Fruit fly (Drosophila melanogaster) whole organism, embryonic: Measurements from ENCODE around the gene Ilp6.

ENCODE experiments used
- CG10979 ChIP-seq: fragments of 200-800 bp; sonication (Bioruptor generic); optimal IDR thresholded peaks from 2 replicates; lab custom pipeline; 2018; ENCODE audit warnings: missing biosample characterization, mild to moderate bottlenecking, missing genetic modification characterization, moderate library complexity
- CG13287 ChIP-seq: fragments of 200-800 bp; sonication (Bioruptor generic); IDR thresholded peaks from 2 replicates; pipeline ENCODE4 v1.3.6; 2022; ENCODE audit warnings: missing biosample characterization, missing genetic modification characterization; ENCODE audit not compliant: partially characterized antibody
- CG13775 ChIP-seq: fragments of 200-800 bp; sonication (Bioruptor generic); optimal IDR thresholded peaks from 3 replicates; lab custom pipeline; 2017; ENCODE audit warnings: missing biosample characterization, mild to moderate bottlenecking, missing genetic modification characterization
- CG17385 ChIP-seq: fragments of 200-800 bp; sonication (Bioruptor generic); optimal IDR thresholded peaks from 3 replicates; lab custom pipeline; 2018; ENCODE audit warnings: missing biosample characterization, mild to moderate bottlenecking, missing genetic modification characterization
- CG17802 ChIP-seq: fragments of 200-800 bp; sonication (Bioruptor generic); optimal IDR thresholded peaks from 2 replicates; lab custom pipeline; 2018; ENCODE audit warnings: missing biosample characterization, mild to moderate bottlenecking, missing genetic modification characterization, moderate library complexity
- CG18011 ChIP-seq: fragments of 200-800 bp; sonication (Bioruptor generic); optimal IDR thresholded peaks from 2 replicates; lab custom pipeline; 2017; ENCODE audit warnings: missing biosample characterization, missing genetic modification characterization, mild to moderate bottlenecking, moderate library complexity, missing genotype
- CG2129 ChIP-seq: fragments of 200-800 bp; sonication (Bioruptor generic); IDR thresholded peaks from 2 replicates; pipeline ENCODE4 v1.3.6; 2022; ENCODE audit warnings: missing biosample characterization, missing genetic modification characterization; ENCODE audit not compliant: partially characterized antibody
- CG30403 ChIP-seq: fragments of 200-800 bp; sonication (Bioruptor generic); optimal IDR thresholded peaks from 3 replicates; lab custom pipeline; 2016; ENCODE audit warnings: missing biosample characterization, missing genetic modification characterization
- CG31224 ChIP-seq: fragments of 200-800 bp; sonication (Bioruptor generic); IDR thresholded peaks from 2 replicates; pipeline ENCODE4 v1.3.6; 2022; ENCODE audit warnings: missing biosample characterization, missing genetic modification characterization
- CG3163 ChIP-seq: fragments of 200-800 bp; sonication (Bioruptor generic); optimal IDR thresholded peaks from 3 replicates; lab custom pipeline; 2016; ENCODE audit warnings: missing biosample characterization, missing genetic modification characterization
- CG3407 ChIP-seq: fragments of 200-800 bp; sonication (Bioruptor generic); optimal IDR thresholded peaks from 2 replicates; lab custom pipeline; 2018; ENCODE audit warnings: missing biosample characterization, mild to moderate bottlenecking, missing genetic modification characterization
- CG34422 ChIP-seq: fragments of 200-800 bp; sonication (Bioruptor generic); IDR thresholded peaks from 3 replicates; pipeline ENCODE4 v1.3.6; 2022; ENCODE audit warnings: missing biosample characterization, missing genetic modification characterization
- CG3838 ChIP-seq: fragments of 200-800 bp; sonication (Bioruptor generic); optimal IDR thresholded peaks from 3 replicates; lab custom pipeline; 2016; ENCODE audit warnings: missing biosample characterization, missing genetic modification characterization
- CG4404 ChIP-seq: fragments of 200-800 bp; sonication (Bioruptor generic); IDR thresholded peaks from 2 replicates; pipeline ENCODE4 v1.3.6; 2022; ENCODE audit warnings: missing biosample characterization, missing genetic modification characterization
- CG5245 ChIP-seq: fragments of 200-800 bp; sonication (Bioruptor generic); optimal IDR thresholded peaks from 3 replicates; lab custom pipeline; 2016; ENCODE audit warnings: missing biosample characterization, missing genetic modification characterization
- CG7839 ChIP-seq: fragments of 200-800 bp; sonication (Bioruptor generic); optimal IDR thresholded peaks from 3 replicates; lab custom pipeline; 2018; ENCODE audit warnings: missing biosample characterization, mild to moderate bottlenecking, missing genetic modification characterization, moderate library complexity
- CG7928 ChIP-seq: fragments of 200-800 bp; sonication (Bioruptor generic); optimal IDR thresholded peaks from 2 replicates; lab custom pipeline; 2017; ENCODE audit warnings: missing biosample characterization, mild to moderate bottlenecking, missing genetic modification characterization
- CG9932 ChIP-seq: fragments of 200-800 bp; sonication (Bioruptor generic); IDR thresholded peaks from 2 replicates; pipeline ENCODE4 v1.3.6; 2022; ENCODE audit warnings: missing biosample characterization, missing genetic modification characterization
- D19A ChIP-seq: fragments of 200-800 bp; optimal IDR thresholded peaks from 3 replicates; lab custom pipeline; 2019; ENCODE audit warnings: missing biosample characterization, mild to moderate bottlenecking, missing genetic modification characterization, moderate library complexity
- Eip74EF ChIP-seq, 2 experiments: fragments of 200-800 bp in 1 of 2; fragments of >200 bp in 1 of 2; sonication (Bioruptor generic) in 1 of 2; optimal IDR thresholded peaks; 2 replicates each; lab custom pipeline; 2017 to 2019; ENCODE audit warnings: missing biosample characterization in 2 of 2, missing genetic modification characterization in 2 of 2, mild to moderate bottlenecking in 1 of 2, moderate library complexity in 1 of 2
- Hand ChIP-seq: fragments of 200-800 bp; sonication (Bioruptor generic); optimal IDR thresholded peaks from 2 replicates; lab custom pipeline; 2017; ENCODE audit warnings: mild to moderate bottlenecking, missing biosample characterization, missing genetic modification reagents, missing genetic modification characterization
- Kr ChIP-seq: fragments of 200-800 bp; sonication (Bioruptor generic); optimal IDR thresholded peaks from 2 replicates; lab custom pipeline; 2017; ENCODE audit warnings: missing biosample characterization, mild to moderate bottlenecking, missing genetic modification characterization
- Lpt ChIP-seq: fragments of >200 bp; optimal IDR thresholded peaks from 2 replicates; lab custom pipeline; 2018; ENCODE audit warnings: missing biosample characterization, missing genetic modification characterization
- NC2β ChIP-seq: fragments of 200-800 bp; sonication (Bioruptor generic); optimal IDR thresholded peaks from 2 replicates; lab custom pipeline; 2016; ENCODE audit warnings: missing biosample characterization, missing genetic modification characterization
- Oaz ChIP-seq: fragments of 200-800 bp; sonication (Bioruptor generic); IDR thresholded peaks from 2 replicates; pipeline ENCODE4 v1.3.6; 2022; ENCODE audit warnings: missing biosample characterization, missing genetic modification characterization
- Rx ChIP-seq: fragments of 200-800 bp; sonication (Bioruptor generic); IDR thresholded peaks from 2 replicates; pipeline ENCODE4 v1.3.6; 2022; ENCODE audit warnings: missing biosample characterization, missing genetic modification characterization
- Trl ChIP-seq, 3 experiments: fragments of >200 bp in 2 of 3; fragments of 200-800 bp in 1 of 3; sonication (Bioruptor generic) in 1 of 3; optimal IDR thresholded peaks; 2 replicates in 1 of 3; 3 replicates in 2 of 3; lab custom pipeline; 2016 to 2017; ENCODE audit warnings: missing biosample characterization in 1 of 3, missing genetic modification characterization in 1 of 3
- bab2 ChIP-seq: fragments of 200-800 bp; sonication (Bioruptor generic); optimal IDR thresholded peaks from 2 replicates; lab custom pipeline; 2016; ENCODE audit warnings: missing biosample characterization, missing genetic modification characterization
- dan ChIP-seq: fragments of 200-800 bp; sonication (Bioruptor generic); IDR thresholded peaks from 2 replicates; pipeline ENCODE4 v1.3.6; 2022; ENCODE audit warnings: missing biosample characterization, missing genetic modification characterization
- en ChIP-seq: fragments of 200-800 bp; sonication (Bioruptor generic); optimal IDR thresholded peaks from 2 replicates; lab custom pipeline; 2016; ENCODE audit warnings: missing biosample characterization, missing genetic modification characterization
- gfzf ChIP-seq: fragments of 200-800 bp; sonication (Bioruptor generic); optimal IDR thresholded peaks from 2 replicates; lab custom pipeline; 2016; ENCODE audit warnings: missing biosample characterization, mild to moderate bottlenecking, missing genetic modification characterization, moderate library complexity
- klu ChIP-seq: fragments of 200-800 bp; sonication (Bioruptor generic); IDR thresholded peaks from 2 replicates; pipeline ENCODE4 v1.3.6; 2022; ENCODE audit warnings: missing biosample characterization, missing genetic modification characterization
- luna ChIP-seq: fragments of 200-800 bp; sonication (Bioruptor generic); optimal IDR thresholded peaks from 2 replicates; lab custom pipeline; 2016; ENCODE audit warnings: missing biosample characterization, missing genetic modification characterization
- mam ChIP-seq: fragments of 200-800 bp; sonication (Bioruptor generic); optimal IDR thresholded peaks from 3 replicates; lab custom pipeline; 2016; ENCODE audit warnings: missing biosample characterization, missing genetic modification characterization
- nerfin-1 ChIP-seq: fragments of 200-800 bp; sonication (Bioruptor generic); optimal IDR thresholded peaks from 3 replicates; lab custom pipeline; 2019; ENCODE audit warnings: missing biosample characterization, mild to moderate bottlenecking, missing genetic modification characterization, moderate library complexity
- nom ChIP-seq: fragments of 200-800 bp; sonication (Bioruptor generic); optimal IDR thresholded peaks from 2 replicates; lab custom pipeline; 2017; ENCODE audit warnings: missing biosample characterization, missing genetic modification characterization, mild to moderate bottlenecking, moderate library complexity, missing genetic modification reagents
- otp ChIP-seq: fragments of 200-800 bp; sonication (Bioruptor generic); IDR thresholded peaks from 3 replicates; pipeline ENCODE4, ENCODE4 v1.3.6; 2022; ENCODE audit warnings: missing biosample characterization, missing genetic modification characterization
- pfk ChIP-seq: fragments of 200-800 bp; sonication (Bioruptor generic); optimal IDR thresholded peaks from 2 replicates; lab custom pipeline; 2018; ENCODE audit warnings: missing biosample characterization, mild to moderate bottlenecking, missing genetic modification characterization, moderate library complexity
- pros ChIP-seq: fragments of 200-800 bp; sonication (Bioruptor generic); optimal IDR thresholded peaks from 3 replicates; lab custom pipeline; 2019; ENCODE audit warnings: missing biosample characterization, mild to moderate bottlenecking, missing genetic modification characterization, moderate library complexity
- sens ChIP-seq: fragments of 200-800 bp; sonication (Bioruptor generic); peaks from one replicate; lab custom pipeline; 2016; ENCODE audit warnings: missing biosample characterization, missing genetic modification characterization
- sima ChIP-seq: fragments of 200-800 bp; sonication (Bioruptor generic); optimal IDR thresholded peaks from 2 replicates; lab custom pipeline; 2016; ENCODE audit warnings: missing biosample characterization, missing genetic modification characterization
- sisA ChIP-seq: fragments of 200-800 bp; sonication (Bioruptor generic); IDR thresholded peaks from 2 replicates; pipeline ENCODE4 v1.3.6; 2022; ENCODE audit warnings: missing biosample characterization, missing genetic modification characterization
- stc ChIP-seq: fragments of 200-800 bp; sonication (Bioruptor generic); IDR thresholded peaks from 2 replicates; pipeline ENCODE4 v1.3.6; 2022; ENCODE audit warnings: missing biosample characterization, missing genetic modification characterization
- sug ChIP-seq: fragments of 200-800 bp; optimal IDR thresholded peaks from 2 replicates; lab custom pipeline; 2019; ENCODE audit warnings: missing biosample characterization, mild to moderate bottlenecking, missing genetic modification characterization, moderate library complexity
- tin ChIP-seq: fragments of 200-800 bp; sonication (Bioruptor generic); optimal IDR thresholded peaks from 3 replicates; lab custom pipeline; 2016; ENCODE audit warnings: missing biosample characterization, missing genetic modification characterization
- tio ChIP-seq: fragments of 200-800 bp; sonication (Bioruptor generic); optimal IDR thresholded peaks from 2 replicates; lab custom pipeline; 2017; ENCODE audit warnings: missing biosample characterization, missing genetic modification characterization, inconsistent platforms
- ttk ChIP-seq: fragments of 200-800 bp; sonication (Bioruptor generic); IDR thresholded peaks from 2 replicates; pipeline ENCODE4 v2.1.2; 2022; ENCODE audit warnings: missing biosample characterization, missing genetic modification characterization
- wor ChIP-seq: fragments of 200-800 bp; sonication (Bioruptor generic); IDR thresholded peaks from 2 replicates; pipeline ENCODE4 v1.3.6; 2022; ENCODE audit warnings: missing biosample characterization, missing genetic modification characterization
- zfh2 ChIP-seq: fragments of 200-800 bp; sonication (Bioruptor generic); optimal IDR thresholded peaks from 2 replicates; lab custom pipeline; 2016; ENCODE audit warnings: missing biosample characterization, missing genetic modification characterization

Gene Ilp6

DNA sequence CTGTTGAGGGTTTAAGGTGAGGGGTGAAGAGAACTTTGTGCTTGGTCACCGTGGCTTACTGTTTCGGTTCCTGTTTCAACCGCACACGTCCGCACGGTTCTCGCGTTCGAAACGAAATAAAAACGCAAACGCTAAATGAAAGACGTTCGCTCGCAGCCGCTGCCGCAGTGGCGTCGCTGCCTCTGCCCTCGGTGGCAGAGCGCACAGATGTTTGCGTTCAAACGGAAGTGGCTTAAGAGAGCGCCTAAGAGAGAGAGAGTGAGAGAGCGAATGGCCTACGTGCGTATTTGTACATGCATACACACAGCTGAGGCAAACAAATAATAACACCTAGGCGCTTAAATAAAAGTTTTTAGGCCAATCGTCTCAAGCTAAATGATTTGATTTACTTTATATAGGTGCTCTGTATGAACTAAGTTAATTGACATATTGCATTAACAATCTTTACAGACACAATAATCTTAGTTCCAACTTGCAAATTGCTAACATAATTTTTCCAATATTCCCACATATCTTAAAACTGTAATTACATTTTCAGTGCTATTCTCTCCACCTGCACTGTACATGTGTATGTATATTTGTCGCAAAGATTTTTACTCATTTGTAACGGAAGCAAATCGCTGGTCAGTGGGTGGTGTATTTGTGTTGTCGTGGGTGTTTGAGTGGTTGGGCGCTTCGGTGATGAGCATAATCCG is 41.0 kb downstream of the Ilp6 start, which contains the start of gene CG2865 (continued):
- TF ChIP-seq CG5245 (GFP tag; lab: Kevin White, UChicago) (peak; percentile 71), wor (GFP tag; lab: Robert Waterston, UW) (peak; percentile 73), Trl (optimal IDR thresholded peaks at IDR 0.05; lab: Kevin White, UChicago) (peak; percentile 91), Trl (GFP tag; optimal IDR thresholded peaks at IDR 0.05; lab: Kevin White, UChicago) (peak; percentile 91), sima (GFP tag; lab: Kevin White, UChicago) (peak; percentile 74), Lpt (GFP tag; lab: Kevin White, UChicago) (no peak), sens (peak; percentile 99), nerfin-1 (tag; lab: Kevin White, UChicago) (peak; percentile 96), tio (GFP tag; lab: Kevin White, UChicago) (peak; percentile 90), CG13287 (GFP tag; lab: Robert Waterston, UW) (peak; percentile 56), CG3163 (GFP tag; lab: Kevin White, UChicago) (peak; percentile 99), CG9932 (GFP tag; lab: Robert Waterston, UW) (peak; percentile 86), CG31224 (GFP tag; lab: Robert Waterston, UW) (peak; percentile 78), CG17802 (tag; lab: Kevin White, UChicago) (peak; percentile 57), Rx (GFP tag; lab: Robert Waterston, UW) (peak; percentile 69), gfzf (GFP tag; lab: Kevin White, UChicago) (peak; percentile 6), tin (peak; percentile 87), en (peak; percentile 75), CG3838 (GFP tag; lab: Kevin White, UChicago) (peak; percentile 45), CG34422 (GFP tag; lab: Robert Waterston, UW) (peak; percentile 77; the same call in 2 of the 3 replicates), CG4404 (GFP tag; lab: Robert Waterston, UW) (peak; percentile 83), sisA (GFP tag; lab: Robert Waterston, UW) (peak; percentile 76), klu (GFP tag; lab: Robert Waterston, UW) (peak; percentile 85), pros (GFP tag; lab: Kevin White, UChicago) (peak; percentile 93), otp (peak; percentile 46; the same call in 1 of the 3 replicates), mam (peak; percentile 92), CG2129 (GFP tag; lab: Robert Waterston, UW) (no peak), stc (GFP tag; lab: Robert Waterston, UW) (peak; percentile 82), pfk (GFP tag; lab: Kevin White, UChicago) (peak; percentile 65), ttk (GFP tag; lab: Robert Waterston, UW) (peak; percentile 72), dan (no peak; the same call in 1 of the 2 replicates), CG10979 (tag; lab: Kevin White, UChicago) (peak; percentile 94), sug (tag; lab: Kevin White, UChicago) (peak; percentile 96), bab2 (peak; percentile 86), Eip74EF (GFP tag; optimal IDR thresholded peaks at IDR 0.05; lab: Kevin White, UChicago) (peak in 1 of 2 experiments; percentile 96), CG18011 (peak; percentile 80), NC2β (GFP tag; lab: Kevin White, UChicago) (peak; percentile 82), CG7928 (GFP tag; lab: Kevin White, UChicago) (peak; percentile 74), Hand (GFP tag; lab: Kevin White, UChicago) (peak; percentile 95), nom (GFP tag; lab: Kevin White, UChicago) (peak; percentile 94), CG17385 (peak; percentile 94), Oaz (GFP tag; lab: Robert Waterston, UW) (peak; percentile 83), CG3407 (peak; percentile 88), CG7839 (peak; percentile 97), CG30403 (GFP tag; lab: Kevin White, UChicago) (peak; percentile 94), D19A (peak; percentile 92), CG13775 (GFP tag; lab: Kevin White, UChicago) (peak; percentile 92), zfh2 (GFP tag; lab: Kevin White, UChicago) (peak; percentile 88), Kr (GFP tag; lab: Kevin White, UChicago) (no peak), luna (GFP tag; lab: Kevin White, UChicago) (peak; percentile 82)
